Fruit fly (Drosophila melanogaster): ENCODE results near the gene CG10347.
A peak's percentile ranks its signal among the peaks of the same experiment; 100 is the strongest.

DNA sequence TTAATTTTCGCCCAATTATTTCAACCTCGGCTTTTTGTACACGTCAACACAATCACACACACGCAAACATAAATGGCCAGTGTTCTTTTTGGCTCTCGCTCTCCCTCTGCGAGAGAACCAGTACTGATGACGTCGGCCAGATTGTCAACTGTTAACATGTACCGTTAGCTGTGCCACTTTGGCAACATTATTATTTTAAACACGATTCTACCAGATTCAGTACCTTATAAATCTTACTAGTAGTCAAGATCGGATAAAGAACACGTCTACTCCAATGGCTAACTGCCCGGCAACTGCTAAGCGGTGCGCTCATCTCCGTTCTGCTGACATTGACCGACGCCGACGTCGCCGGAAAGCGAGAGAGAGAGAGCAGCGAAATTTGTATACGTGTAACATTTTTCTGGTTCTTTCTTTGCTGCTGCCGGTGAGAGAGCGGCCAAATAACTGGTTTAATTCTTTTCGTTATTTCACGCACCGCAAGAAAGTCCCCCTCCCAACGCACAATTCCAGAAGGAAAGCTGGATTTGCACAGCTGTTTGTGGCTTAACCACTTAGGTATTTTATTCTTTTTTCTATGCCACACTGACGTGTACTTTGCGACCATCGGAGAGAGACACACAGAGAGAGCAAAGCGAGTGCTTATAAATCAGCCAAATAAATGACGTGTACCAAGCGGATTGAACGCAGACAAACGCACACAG, 49.5 kb downstream of the CG10347 start:
- TF ChIP-seq fkh (GFP tag; optimal IDR thresholded peaks at IDR 0.05) (peak; percentile 33), net (GFP tag; optimal IDR thresholded peaks at IDR 0.05) (no peak), CG4318 (GFP tag; optimal IDR thresholded peaks at IDR 0.05) (no peak), Eip75B (GFP tag; optimal IDR thresholded peaks at IDR 0.05) (no peak), OdsH (GFP tag; optimal IDR thresholded peaks at IDR 0.05) (no peak), CG11294 (GFP tag; IDR thresholded peaks at IDR 0.05) (no peak), Hr38 (GFP tag; optimal IDR thresholded peaks at IDR 0.05) (no peak)
